Worm (Caenorhabditis elegans) whole organism, L1 larva: Measurements from ENCODE around the gene T20G5.8.

Experiments
- aly-2 ChIP-seq: fragments of 150-350 bp; optimal IDR thresholded peaks from 2 replicates; lab custom pipeline; 2014; ENCODE audit warnings: missing biosample characterization, missing genetic modification characterization
- elt-3 ChIP-seq, 6 experiments: fragments of 150-350 bp in 1 of 6; sonication (generic microtip); optimal IDR thresholded peaks; 2 replicates each; lab custom pipeline; 2017 to 2018; ENCODE audit warnings: missing biosample characterization in 6 of 6, missing genetic modification characterization in 6 of 6, inconsistent platforms in 1 of 6
- mdl-1 ChIP-seq, 2 experiments: fragments of 150-350 bp; optimal IDR thresholded peaks; 2 replicates each; lab custom pipeline; 2014 to 2017; ENCODE audit warnings: missing biosample characterization in 2 of 2, missing genetic modification characterization in 2 of 2, inconsistent platforms in 1 of 2
- mef-2 ChIP-seq: fragments of 150-350 bp; optimal IDR thresholded peaks from 2 replicates; lab custom pipeline; 2014; ENCODE audit warnings: missing biosample characterization, missing genetic modification characterization
- nhr-237 ChIP-seq: fragments of 150-350 bp; optimal IDR thresholded peaks from 2 replicates; lab custom pipeline; 2014; ENCODE audit warnings: missing biosample characterization, missing genetic modification characterization
- rnt-1 ChIP-seq: sonication (generic microtip); optimal IDR thresholded peaks from 2 replicates; lab custom pipeline; 2016; ENCODE audit warnings: mild to moderate bottlenecking, missing genetic modification characterization, moderate library complexity, missing compliant biosample characterization
- unc-98 ChIP-seq: fragments of 200-800 bp; sonication (Bioruptor generic); IDR thresholded peaks from 2 replicates; pipeline ENCODE4 v1.3.6; 2022; ENCODE audit warnings: missing genetic modification characterization, missing compliant biosample characterization

DNA sequence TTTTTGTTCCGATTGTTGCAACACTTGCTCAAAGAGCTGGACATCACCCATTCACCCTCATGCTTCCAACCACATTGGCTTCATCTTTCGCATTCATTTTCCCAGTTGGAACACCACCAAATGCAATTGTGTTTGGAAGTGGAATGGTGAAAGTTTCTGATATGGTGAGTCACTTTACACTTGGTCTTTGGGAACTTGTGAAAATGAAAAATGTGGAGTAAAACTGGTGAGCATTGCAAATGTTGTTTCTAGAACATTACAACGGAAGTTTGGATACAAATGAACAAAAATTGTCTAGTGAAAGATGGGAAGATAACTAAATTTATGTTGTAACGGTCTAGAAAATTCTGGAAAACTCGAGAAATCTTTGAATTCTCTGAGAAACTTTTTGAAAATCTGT lies 42.9 kb upstream of the T20G5.8 start:
- no peak for TF ChIP-seq nhr-237
- TF ChIP-seq mef-2: no peak
- TF ChIP-seq mdl-1 (tag; optimal IDR thresholded peaks at IDR 0.05; lab: Kevin White, UChicago): no peak
- TF ChIP-seq unc-98 (GFP tag; lab: Robert Waterston, UW): no peak
- no peak for TF ChIP-seq aly-2 (tag; lab: Kevin White, UChicago)
- no peak for TF ChIP-seq elt-3 (tag; optimal IDR thresholded peaks at IDR 0.05; lab: Kevin White, UChicago)
- TF ChIP-seq rnt-1 (tag; lab: Kevin White, UChicago): no peak
